Worm (Caenorhabditis elegans) whole organism, midembryonic: ENCODE data around the gene srt-42.

Source experiments
- T22C8.4 ChIP-seq: fragments of 200-800 bp; sonication (Bioruptor generic); IDR thresholded peaks from 2 replicates; pipeline ENCODE4 v1.3.6; 2022; ENCODE audit warnings: missing genetic modification characterization, missing compliant biosample characterization
- cog-1 ChIP-seq: sonication (generic microtip); optimal IDR thresholded peaks from 2 replicates; lab custom pipeline; 2016; ENCODE audit warnings: missing genetic modification characterization, missing compliant biosample characterization
- flt-1 ChIP-seq: fragments of 200-800 bp; sonication (Bioruptor generic); IDR thresholded peaks from 2 replicates; pipeline ENCODE4 v1.3.6; 2022; ENCODE audit warnings: missing genetic modification characterization, missing compliant biosample characterization
- klf-2 ChIP-seq: fragments of 200-800 bp; sonication (Bioruptor generic); conservative IDR thresholded peaks from 2 replicates; pipeline ENCODE4 v1.3.6; 2022; ENCODE audit warnings: missing genetic modification reagents, missing genetic modification characterization, missing compliant biosample characterization
- med-1 ChIP-seq: sonication (generic microtip); optimal IDR thresholded peaks from 2 replicates; lab custom pipeline; 2017; ENCODE audit warnings: missing genetic modification characterization, mild to moderate bottlenecking, missing compliant biosample characterization, antibody characterized with exemption, missing genetic modification reagents; ENCODE audit not compliant: insufficient read depth
- ref-1 ChIP-seq: fragments of 200-800 bp; sonication (Bioruptor generic); conservative IDR thresholded peaks from 2 replicates; pipeline ENCODE4 v1.3.6; 2022; ENCODE audit warnings: missing genetic modification reagents, missing genetic modification characterization, missing compliant biosample characterization
- tab-1 ChIP-seq: fragments of 200-800 bp; sonication (Bioruptor generic); IDR thresholded peaks from 2 replicates; pipeline ENCODE4 v1.3.6; 2022; ENCODE audit warnings: missing genetic modification characterization, missing compliant biosample characterization
- ztf-23 ChIP-seq: fragments of 200-800 bp; sonication (Bioruptor generic); IDR thresholded peaks from 2 replicates; pipeline ENCODE4 v1.3.6; 2022; ENCODE audit warnings: missing genetic modification reagents, missing genetic modification characterization, missing compliant biosample characterization
- ztf-29 ChIP-seq: fragments of 200-800 bp; sonication (Bioruptor generic); IDR thresholded peaks from 2 replicates; pipeline ENCODE4 v1.3.6; 2022; ENCODE audit warnings: missing genetic modification reagents, missing genetic modification characterization, missing compliant biosample characterization

srt-42 gene

DNA sequence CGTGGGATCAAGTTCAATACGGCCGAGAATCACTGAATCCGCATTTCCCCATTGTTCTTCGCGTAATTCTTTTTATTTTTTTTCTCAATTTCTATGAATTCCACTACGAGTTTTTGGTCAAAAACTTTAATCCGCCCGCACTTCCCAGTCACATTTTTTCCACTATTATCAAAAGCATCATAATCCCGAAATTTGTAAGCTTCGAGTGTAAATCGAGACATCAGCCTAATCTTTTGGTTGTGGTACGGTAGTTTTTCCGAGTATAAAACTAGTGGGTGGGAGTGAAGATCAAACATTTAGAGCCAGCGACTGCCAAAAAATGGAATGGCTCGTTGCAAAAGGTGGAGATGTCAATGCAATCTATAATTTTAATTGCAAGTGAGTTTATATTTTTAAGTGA, at the start of gene srt-42:
srt-42 (plus strand) TSS at position 301 of the 400 bp plus-strand sequence.
- TF ChIP-seq flt-1 (GFP tag; lab: Robert Waterston, UW) (no peak), ref-1 (GFP tag; lab: Robert Waterston, UW) (no peak), cog-1 (no peak), med-1 (no peak), klf-2 (GFP tag; lab: Robert Waterston, UW) (no peak), tab-1 (GFP tag; lab: Robert Waterston, UW) (no peak), ztf-29 (GFP tag; lab: Robert Waterston, UW) (no peak), T22C8.4 (GFP tag; lab: Robert Waterston, UW) (no peak), ztf-23 (GFP tag; lab: Robert Waterston, UW) (no peak)

DNA sequence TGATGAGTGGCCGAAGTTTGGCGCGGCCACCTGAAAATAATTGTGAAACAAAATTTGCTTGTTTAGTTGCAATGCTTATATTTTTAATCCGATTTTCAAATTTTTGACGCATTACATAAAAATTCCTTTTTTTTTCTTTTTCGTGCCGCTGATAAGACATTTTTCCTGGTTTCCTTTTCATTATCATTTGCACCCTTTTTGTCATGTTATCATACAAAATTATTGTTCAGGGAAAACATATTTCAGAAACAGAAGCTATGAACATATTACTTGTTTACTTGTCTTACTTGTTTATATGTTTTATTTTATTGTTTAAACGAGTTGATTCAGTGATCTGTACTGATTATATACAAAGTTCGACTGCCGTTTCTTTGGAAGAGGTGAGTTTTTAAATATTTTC, 46.6 kb upstream of the srt-42 start, which contains the start of gene clec-205:
clec-205 (plus strand) TSS at position 212 of the 400 bp plus-strand sequence.
- TF ChIP-seq ztf-29 (GFP tag; lab: Robert Waterston, UW) = no peak
- TF ChIP-seq cog-1 = no peak
- no peak for TF ChIP-seq ztf-23 (GFP tag; lab: Robert Waterston, UW)
- no peak for TF ChIP-seq med-1
- TF ChIP-seq tab-1 (GFP tag; lab: Robert Waterston, UW) = no peak
- no peak for TF ChIP-seq klf-2 (GFP tag; lab: Robert Waterston, UW)
- no peak for TF ChIP-seq ref-1 (GFP tag; lab: Robert Waterston, UW)
- no peak for TF ChIP-seq flt-1 (GFP tag; lab: Robert Waterston, UW)
- TF ChIP-seq T22C8.4 (GFP tag; lab: Robert Waterston, UW) = no peak

DNA sequence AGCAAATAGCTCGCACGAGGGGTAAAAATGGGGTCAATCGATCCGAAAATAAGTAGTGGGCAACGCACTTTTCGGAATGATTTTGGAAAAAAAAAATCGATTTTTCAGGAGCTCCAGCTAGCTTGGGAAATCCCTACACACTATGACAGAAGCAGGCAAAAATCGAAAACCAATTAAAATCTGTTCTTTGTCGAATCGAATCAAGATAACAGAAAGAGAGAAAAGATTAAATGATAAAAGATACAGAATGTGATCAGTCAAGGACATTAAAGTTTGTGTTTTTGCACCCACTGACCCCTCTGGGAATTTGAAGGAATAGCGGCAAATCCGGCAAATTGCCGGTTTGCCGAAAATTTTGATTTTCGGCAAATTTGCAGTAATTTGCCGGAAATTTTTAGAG, 39.8 kb upstream of the srt-42 start:
- no peak for TF ChIP-seq med-1
- no peak for TF ChIP-seq ztf-23 (GFP tag; lab: Robert Waterston, UW)
- TF ChIP-seq ref-1 (GFP tag; lab: Robert Waterston, UW) = no peak

DNA sequence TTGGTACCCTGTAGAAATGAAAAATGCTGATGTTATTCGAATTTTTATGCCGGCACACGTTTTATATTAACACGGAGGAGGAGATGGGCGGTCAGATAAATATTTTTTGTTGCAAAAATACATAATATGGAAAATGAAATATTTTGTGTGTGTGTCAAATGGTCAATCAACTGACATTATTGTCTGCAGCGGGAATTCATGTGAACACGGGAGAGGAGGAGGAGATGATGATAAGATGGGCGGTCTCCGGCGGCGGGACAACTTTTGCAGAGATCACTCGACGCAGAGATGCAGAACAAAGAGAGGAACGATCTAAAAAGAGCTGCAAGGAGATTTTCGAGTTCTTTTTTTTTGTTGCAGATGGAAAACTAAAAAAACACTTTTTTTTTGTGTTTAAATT, 35.5 kb upstream of the srt-42 start, which contains the start of gene dhs-13:
dhs-13 (minus strand) TSS at position 8 of the 400 bp plus-strand sequence.
- no peak for TF ChIP-seq flt-1 (GFP tag; lab: Robert Waterston, UW)
- TF ChIP-seq cog-1 = no peak
- no peak for TF ChIP-seq T22C8.4 (GFP tag; lab: Robert Waterston, UW)
- TF ChIP-seq klf-2 (GFP tag; lab: Robert Waterston, UW) = no peak
- TF ChIP-seq med-1 = no peak
- TF ChIP-seq ztf-23 (GFP tag; lab: Robert Waterston, UW) = no peak
- TF ChIP-seq ref-1 (GFP tag; lab: Robert Waterston, UW) = no peak
- TF ChIP-seq tab-1 (GFP tag; lab: Robert Waterston, UW) = no peak
- TF ChIP-seq ztf-29 (GFP tag; lab: Robert Waterston, UW) = no peak

DNA sequence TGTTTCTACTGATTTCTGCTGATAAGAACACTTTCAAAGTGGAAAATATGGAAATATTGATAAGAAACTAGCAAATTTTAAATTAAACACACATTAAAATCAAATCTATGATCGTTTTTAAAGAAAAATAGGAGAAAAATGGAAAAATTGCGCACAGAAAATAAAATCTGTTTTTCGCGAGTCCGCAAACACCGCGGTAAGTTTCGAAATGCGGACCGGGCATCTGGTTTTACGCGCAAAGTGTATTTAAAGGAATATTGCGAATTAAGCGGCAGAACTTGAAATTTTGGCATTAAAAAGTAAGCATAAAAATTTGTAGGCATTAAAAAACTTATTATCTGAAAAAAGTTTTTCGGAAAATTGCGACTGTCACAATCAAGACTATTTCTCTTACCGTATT, 34.1 kb upstream of the srt-42 start:
- TF ChIP-seq cog-1 (no peak), klf-2 (GFP tag; lab: Robert Waterston, UW) (no peak), T22C8.4 (GFP tag; lab: Robert Waterston, UW) (no peak), ztf-29 (GFP tag; lab: Robert Waterston, UW) (no peak), ref-1 (GFP tag; lab: Robert Waterston, UW) (no peak), flt-1 (GFP tag; lab: Robert Waterston, UW) (no peak), tab-1 (GFP tag; lab: Robert Waterston, UW) (no peak), ztf-23 (GFP tag; lab: Robert Waterston, UW) (no peak), med-1 (no peak)

DNA sequence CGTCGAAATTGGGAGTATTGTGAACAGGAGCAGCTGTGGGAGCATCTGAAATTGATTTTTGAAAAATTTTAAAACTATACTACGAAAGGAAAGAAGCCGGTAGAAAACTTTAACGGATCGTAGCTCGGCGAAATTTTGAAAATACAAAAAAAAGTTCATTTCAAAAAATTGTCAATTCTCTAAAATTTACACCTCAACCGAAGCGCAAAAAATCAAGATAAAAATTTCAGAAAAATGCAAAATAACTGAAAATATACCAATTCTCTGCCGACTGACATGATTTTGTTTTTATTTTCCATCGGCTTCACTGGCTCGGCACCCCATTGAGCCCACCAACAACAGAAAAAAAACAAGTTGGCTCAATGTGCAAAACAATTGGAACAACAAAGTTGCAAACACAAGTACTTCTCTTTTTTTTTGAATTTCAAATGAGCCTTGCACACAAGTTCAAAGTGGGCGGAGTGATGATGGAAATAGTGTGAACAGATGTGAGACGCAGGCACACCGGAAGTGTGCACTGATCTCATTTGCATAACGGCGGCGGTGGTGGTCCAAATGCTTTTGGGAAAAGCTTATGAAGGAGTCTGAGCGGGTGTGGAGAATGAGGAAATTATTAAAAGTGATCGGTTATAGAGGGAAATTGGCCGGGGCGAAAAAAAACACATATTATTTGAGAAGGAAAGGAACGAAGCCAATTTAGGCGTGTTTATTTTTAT, 32.2 kb upstream of the srt-42 start, which contains the start of gene F36H9.7:
F36H9.7 (minus strand) TSS at position 51 of the 716 bp plus-strand sequence.
- TF ChIP-seq flt-1 (GFP tag; lab: Robert Waterston, UW) (no peak), med-1 (no peak), cog-1 (no peak), ztf-23 (GFP tag; lab: Robert Waterston, UW) (no peak), ztf-29 (GFP tag; lab: Robert Waterston, UW) (no peak), ref-1 (GFP tag; lab: Robert Waterston, UW) (no peak), tab-1 (GFP tag; lab: Robert Waterston, UW) (no peak), T22C8.4 (GFP tag; lab: Robert Waterston, UW) (no peak), klf-2 (GFP tag; lab: Robert Waterston, UW) (no peak)

DNA sequence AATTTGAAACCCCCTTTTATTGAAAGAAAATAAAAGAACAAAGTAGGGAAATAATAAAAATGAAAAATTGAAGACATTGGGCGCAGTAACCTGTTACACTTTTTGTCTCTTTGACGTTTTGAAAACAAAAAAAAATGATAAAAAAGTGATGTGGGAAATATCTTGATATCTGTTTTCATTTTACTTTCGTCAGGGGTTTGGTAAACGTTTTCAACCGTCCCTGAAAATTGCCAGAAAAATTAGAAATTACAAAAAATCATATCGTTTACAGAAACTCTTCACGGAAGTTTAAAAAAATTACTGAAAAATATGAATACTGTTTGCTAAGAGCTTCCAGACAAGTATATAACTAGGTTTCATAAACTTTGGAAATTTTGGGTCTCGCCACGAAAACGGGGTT, 28.1 kb upstream of the srt-42 start, which contains the start of gene F36H9.4:
F36H9.4 (minus strand) TSS at position 101 of the 400 bp plus-strand sequence.
- TF ChIP-seq ztf-23 (GFP tag; lab: Robert Waterston, UW) (no peak), ref-1 (GFP tag; lab: Robert Waterston, UW) (no peak), cog-1 (no peak), med-1 (no peak), flt-1 (GFP tag; lab: Robert Waterston, UW) (no peak), tab-1 (GFP tag; lab: Robert Waterston, UW) (no peak), ztf-29 (GFP tag; lab: Robert Waterston, UW) (no peak), klf-2 (GFP tag; lab: Robert Waterston, UW) (no peak), T22C8.4 (GFP tag; lab: Robert Waterston, UW) (no peak)

DNA sequence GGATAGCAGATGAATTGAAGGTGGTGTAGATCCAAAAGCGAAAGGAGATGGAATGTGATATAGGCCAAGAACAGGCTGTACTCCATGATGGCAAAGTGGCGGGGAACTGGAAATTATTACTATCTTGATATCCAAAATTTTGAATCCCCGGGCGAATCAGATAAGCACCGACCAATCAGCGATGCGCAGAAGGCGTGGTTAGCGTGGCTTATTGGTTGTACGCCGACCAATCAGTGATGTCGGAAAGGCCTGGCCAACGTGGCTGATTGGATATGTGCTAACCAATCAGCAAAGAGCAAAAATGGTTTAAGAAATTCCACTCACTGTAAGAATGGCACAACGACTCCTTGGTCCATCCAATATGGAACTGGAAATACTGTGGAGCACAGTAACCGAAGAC, 27.3 kb upstream of the srt-42 start:
- TF ChIP-seq med-1 = no peak
- no peak for TF ChIP-seq ztf-29 (GFP tag; lab: Robert Waterston, UW)
- TF ChIP-seq tab-1 (GFP tag; lab: Robert Waterston, UW) = no peak

DNA sequence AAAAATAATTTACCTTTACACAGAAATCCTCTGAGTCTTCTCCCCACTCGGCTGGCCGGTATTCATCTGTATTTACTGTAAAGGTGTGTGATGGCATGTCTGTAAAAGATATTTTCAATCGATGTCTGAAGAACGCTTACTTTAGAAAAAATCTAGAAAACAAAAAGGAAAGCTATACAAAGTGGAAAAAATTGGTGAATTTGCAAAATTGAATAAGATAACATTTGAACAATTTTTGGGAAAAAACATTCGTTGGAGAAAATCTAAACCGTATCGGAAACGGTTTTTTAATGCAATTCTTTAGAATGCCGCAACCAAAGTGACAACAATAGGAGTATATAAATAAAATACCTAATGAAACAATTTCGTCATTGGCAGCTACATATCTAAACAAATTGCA, 25.3 kb upstream of the srt-42 start, which contains the start of gene F36H9.5:
F36H9.5 (minus strand) TSS at position 101 of the 400 bp plus-strand sequence.
- TF ChIP-seq flt-1 (GFP tag; lab: Robert Waterston, UW) = no peak
- no peak for TF ChIP-seq klf-2 (GFP tag; lab: Robert Waterston, UW)
- no peak for TF ChIP-seq ztf-29 (GFP tag; lab: Robert Waterston, UW)
- TF ChIP-seq tab-1 (GFP tag; lab: Robert Waterston, UW) = no peak
- TF ChIP-seq cog-1 = no peak
- TF ChIP-seq ztf-23 (GFP tag; lab: Robert Waterston, UW) = no peak
- TF ChIP-seq T22C8.4 (GFP tag; lab: Robert Waterston, UW) = no peak
- no peak for TF ChIP-seq med-1
- no peak for TF ChIP-seq ref-1 (GFP tag; lab: Robert Waterston, UW)
